Fruit fly (Drosophila melanogaster): Measurements from ENCODE around the gene CG14143.

CG14143 gene

DNA sequence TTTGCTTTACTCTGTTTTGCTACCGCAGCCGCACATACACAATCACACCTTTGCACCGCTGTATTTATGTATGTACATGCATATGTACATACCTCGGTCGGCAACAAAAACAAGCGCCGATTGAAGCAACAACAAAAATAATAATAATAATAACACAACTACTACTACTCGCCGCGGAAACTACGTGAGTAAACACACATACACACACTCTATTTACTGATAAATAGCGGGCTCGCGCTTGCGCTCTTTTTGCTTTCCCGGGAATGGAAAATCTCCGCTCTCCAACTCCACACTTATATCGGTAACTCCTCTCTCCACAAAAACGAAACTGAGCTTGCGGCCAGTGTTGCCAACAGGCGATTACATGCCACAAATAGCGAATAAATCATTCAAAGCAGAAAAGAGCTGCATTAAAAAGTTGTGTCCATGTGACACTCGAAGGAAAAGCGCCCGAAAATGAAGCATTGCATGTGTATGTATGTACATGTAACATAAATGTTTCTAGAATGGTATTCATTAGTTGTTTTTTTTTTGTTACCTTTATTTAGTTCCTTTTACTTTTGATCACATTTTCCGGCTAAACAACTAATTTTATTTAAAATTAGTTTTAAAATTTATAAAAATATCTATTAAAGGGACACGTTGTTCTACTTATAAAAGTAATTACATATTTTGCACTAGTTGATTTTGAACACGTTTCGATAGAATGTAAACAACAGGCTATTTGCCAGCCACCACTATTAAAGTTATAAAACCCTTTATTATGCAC, 16.0 kb upstream of the CG14143 start (continued):
- peak; percentile 40 for TF ChIP-seq NK7.1 (GFP tag; optimal IDR thresholded peaks at IDR 0.05)
- TF ChIP-seq CG1529 (GFP tag; optimal IDR thresholded peaks at IDR 0.05) = peak; percentile 72
- peak; percentile 85 for TF ChIP-seq schlank (tag; optimal IDR thresholded peaks at IDR 0.05)
- no peak for TF ChIP-seq mld (GFP tag; IDR thresholded peaks at IDR 0.05; ENCODE audit: partially characterized antibody)
- TF ChIP-seq gce (GFP tag; IDR thresholded peaks at IDR 0.05) = 0 out of 3 replicates have a peak, but pooled peaks have one; percentile 47
- 0 out of 3 replicates have a peak, but pooled peaks have one; percentile 71 for TF ChIP-seq CG2199 (GFP tag; IDR thresholded peaks at IDR 0.05)
- TF ChIP-seq CrebB (tag; optimal IDR thresholded peaks at IDR 0.05) = peak; percentile 88
- peak; percentile 52; the same call in 1 of the 2 replicates for TF ChIP-seq Nf-YA (GFP tag; IDR thresholded peaks at IDR 0.05)
- peak; percentile 31 for TF ChIP-seq tup (GFP tag; optimal IDR thresholded peaks at IDR 0.05)
- TF ChIP-seq CG17802 (tag; optimal IDR thresholded peaks at IDR 0.05) = no peak
- TF ChIP-seq CG6854 (GFP tag; optimal IDR thresholded peaks at IDR 0.05) = peak; percentile 71
- TF ChIP-seq Stat92E (GFP tag; optimal IDR thresholded peaks at IDR 0.05) = peak in 1 of 3 experiments; percentile 15
- TF ChIP-seq btn (GFP tag; optimal IDR thresholded peaks at IDR 0.05) = peak; percentile 25
- no peak for TF ChIP-seq CG14860 (GFP tag; IDR thresholded peaks at IDR 0.05; ENCODE audit: partially characterized antibody)
- no peak for TF ChIP-seq oc (tag; optimal IDR thresholded peaks at IDR 0.05)
- TF ChIP-seq CG12769 (tag; optimal IDR thresholded peaks at IDR 0.05) = peak; percentile 91
- peak; percentile 86 for TF ChIP-seq Xrp1 (GFP tag; IDR thresholded peaks at IDR 0.05)
- TF ChIP-seq CG7928 (GFP tag; optimal IDR thresholded peaks at IDR 0.05) = no peak
- peak; percentile 91 for TF ChIP-seq CG15601 (tag; optimal IDR thresholded peaks at IDR 0.05)
- TF ChIP-seq CG7786 (GFP tag; optimal IDR thresholded peaks at IDR 0.05) = peak; percentile 59
- TF ChIP-seq B-H1 (GFP tag; IDR thresholded peaks at IDR 0.05) = no peak
- no peak for TF ChIP-seq CG13775 (GFP tag; optimal IDR thresholded peaks at IDR 0.05)
- peak; percentile 31 for TF ChIP-seq Dip3 (GFP tag; optimal IDR thresholded peaks at IDR 0.05)
- peak; percentile 66 for TF ChIP-seq gcm (GFP tag; optimal IDR thresholded peaks at IDR 0.05)
- TF ChIP-seq CG4282 (GFP tag; optimal IDR thresholded peaks at IDR 0.05) = peak; percentile 24
- TF ChIP-seq pb (GFP tag; optimal IDR thresholded peaks at IDR 0.05) = no peak
- TF ChIP-seq Meics (GFP tag; optimal IDR thresholded peaks at IDR 0.05) = peak; percentile 74
- TF ChIP-seq gsb-n (tag; optimal IDR thresholded peaks at IDR 0.05) = peak; percentile 57
- peak; percentile 80 for TF ChIP-seq CG12071 (GFP tag; optimal IDR thresholded peaks at IDR 0.05)
- TF ChIP-seq PHDP (tag; optimal IDR thresholded peaks at IDR 0.05) = peak; percentile 55
- TF ChIP-seq lab (GFP tag; optimal IDR thresholded peaks at IDR 0.05) = peak; percentile 92
- TF ChIP-seq CG1647 (GFP tag; optimal IDR thresholded peaks at IDR 0.05) = peak; percentile 47
- TF ChIP-seq CG14441 (GFP tag; IDR thresholded peaks at IDR 0.05) = peak; percentile 53; the same call in 1 of the 2 replicates
- TF ChIP-seq Myb (GFP tag; optimal IDR thresholded peaks at IDR 0.05) = peak; percentile 37
- peak; percentile 86 for TF ChIP-seq MTF-1 (GFP tag; optimal IDR thresholded peaks at IDR 0.05; ENCODE audit: borderline replicate concordance)
- no peak for TF ChIP-seq Lpt (GFP tag; optimal IDR thresholded peaks at IDR 0.05)
- TF ChIP-seq CG9727 (GFP tag; optimal IDR thresholded peaks at IDR 0.05) = peak; percentile 77
- peak; percentile 71 for TF ChIP-seq CG7271 (tag; optimal IDR thresholded peaks at IDR 0.05)
- no peak for TF ChIP-seq Mrtf (GFP tag; IDR thresholded peaks at IDR 0.05)
- peak; percentile 48; the same call in 1 of the 2 replicates for TF ChIP-seq MBD-R2 (GFP tag; IDR thresholded peaks at IDR 0.05)
- no peak for TF ChIP-seq Hr78 (GFP tag; optimal IDR thresholded peaks at IDR 0.05)
- TF ChIP-seq slbo (GFP tag; IDR thresholded peaks at IDR 0.05) = peak; percentile 20; the same call in 1 of the 2 replicates
- peak; percentile 72 for TF ChIP-seq CG3163 (GFP tag; optimal IDR thresholded peaks at IDR 0.05)
- TF ChIP-seq pan (optimal IDR thresholded peaks at IDR 0.05) = no peak
- peak in 1 of 2 experiments; percentile 47 for TF ChIP-seq pan (GFP tag; optimal IDR thresholded peaks at IDR 0.05 in 1 of 2, IDR thresholded peaks at IDR 0.05 in 1 of 2)
- peak; percentile 16 for TF ChIP-seq CG9609 (GFP tag; optimal IDR thresholded peaks at IDR 0.05)
- TF ChIP-seq CG4854 (GFP tag; optimal IDR thresholded peaks at IDR 0.05) = peak; percentile 34
- peak; percentile 65 for TF ChIP-seq CG14710 (tag; optimal IDR thresholded peaks at IDR 0.05)

All from whole organism, embryonic.